Fruit fly (Drosophila melanogaster) whole organism, embryonic: ENCODE results near the gene CG10226.

ENCODE experiments used
- Adf1 ChIP-seq: fragments of 200-800 bp; sonication (Bioruptor generic); IDR thresholded peaks from 2 replicates; pipeline ENCODE4 v1.3.6; 2022; ENCODE audit warnings: missing biosample characterization, missing genetic modification characterization
- Asciz ChIP-seq: fragments of 200-800 bp; sonication (Bioruptor generic); optimal IDR thresholded peaks from 2 replicates; lab custom pipeline; 2017; ENCODE audit warnings: missing biosample characterization, mild to moderate bottlenecking, missing genetic modification characterization, missing genetic modification reagents
- B-H2 ChIP-seq: fragments of 200-800 bp; sonication (Bioruptor generic); optimal IDR thresholded peaks from 2 replicates; lab custom pipeline; 2018; ENCODE audit warnings: missing biosample characterization, mild to moderate bottlenecking, missing genetic modification characterization
- CG1233 ChIP-seq: fragments of 200-800 bp; sonication (Bioruptor generic); optimal IDR thresholded peaks from 4 replicates; lab custom pipeline; 2018; ENCODE audit warnings: missing biosample characterization, mild to moderate bottlenecking, missing genetic modification characterization
- CG13424 ChIP-seq: fragments of 200-800 bp; sonication (Bioruptor generic); optimal IDR thresholded peaks from 2 replicates; lab custom pipeline; 2019; ENCODE audit warnings: missing biosample characterization, mild to moderate bottlenecking, missing genetic modification characterization, moderate library complexity
- CG14667 ChIP-seq: fragments of 200-800 bp; sonication (Bioruptor generic); IDR thresholded peaks from 2 replicates; pipeline ENCODE4 v1.3.6; 2022; ENCODE audit warnings: missing biosample characterization, missing genetic modification characterization
- CG15514 ChIP-seq: fragments of 200-800 bp; sonication (Bioruptor generic); optimal IDR thresholded peaks from 3 replicates; lab custom pipeline; 2017; ENCODE audit warnings: missing biosample characterization, missing genetic modification characterization, mild to moderate bottlenecking, moderate library complexity, missing genetic modification reagents
- CG16813 ChIP-seq: fragments of 200-800 bp; sonication (Bioruptor generic); IDR thresholded peaks from 3 replicates; pipeline ENCODE4 v1.3.6; 2022; ENCODE audit warnings: missing biosample characterization, missing genetic modification characterization; ENCODE audit not compliant: partially characterized antibody
- CG17612 ChIP-seq: fragments of 200-800 bp; sonication (Bioruptor generic); IDR thresholded peaks from 2 replicates; pipeline ENCODE4 v1.3.6; 2022; ENCODE audit warnings: missing biosample characterization, missing genetic modification characterization
- CG1832 ChIP-seq: fragments of 200-800 bp; sonication (Bioruptor generic); optimal IDR thresholded peaks from 2 replicates; lab custom pipeline; 2017; ENCODE audit warnings: missing biosample characterization, mild to moderate bottlenecking, missing genetic modification characterization, inconsistent platforms
- CG2116 ChIP-seq: fragments of 200-800 bp; sonication (Bioruptor generic); optimal IDR thresholded peaks from 3 replicates; lab custom pipeline; 2018; ENCODE audit warnings: missing biosample characterization, mild to moderate bottlenecking, missing genetic modification characterization
- CG2202 ChIP-seq: fragments of 200-800 bp; sonication (Bioruptor generic); optimal IDR thresholded peaks from 2 replicates; lab custom pipeline; 2018; ENCODE audit warnings: missing biosample characterization, mild to moderate bottlenecking, missing genetic modification characterization
- CG30020 ChIP-seq: fragments of 200-800 bp; optimal IDR thresholded peaks from 2 replicates; lab custom pipeline; 2019; ENCODE audit warnings: missing biosample characterization, mild to moderate bottlenecking, missing genetic modification characterization, moderate library complexity
- CG31388 ChIP-seq: fragments of 200-800 bp; sonication (Bioruptor generic); optimal IDR thresholded peaks from 2 replicates; lab custom pipeline; 2016; ENCODE audit warnings: missing biosample characterization, missing genetic modification characterization
- CG32772 ChIP-seq: fragments of 200-800 bp; sonication (Bioruptor generic); IDR thresholded peaks from 2 replicates; pipeline ENCODE4 v1.3.6; 2022; ENCODE audit warnings: missing biosample characterization, missing genetic modification characterization
- CG4360 ChIP-seq: fragments of 200-800 bp; sonication (Bioruptor generic); IDR thresholded peaks from 2 replicates; pipeline ENCODE4 v1.3.6; 2022; ENCODE audit warnings: missing biosample characterization, missing genetic modification characterization
- CG4617 ChIP-seq: fragments of 200-800 bp; sonication (Bioruptor generic); optimal IDR thresholded peaks from 3 replicates; lab custom pipeline; 2016; ENCODE audit warnings: missing biosample characterization, missing genetic modification characterization, borderline replicate concordance
- CG5180 ChIP-seq: fragments of 200-800 bp; sonication (Bioruptor generic); optimal IDR thresholded peaks from 3 replicates; lab custom pipeline; 2017; ENCODE audit warnings: missing biosample characterization, missing genetic modification characterization, mild to moderate bottlenecking, moderate library complexity, missing genetic modification reagents
- CG6683 ChIP-seq: fragments of 200-800 bp; sonication (Bioruptor generic); optimal IDR thresholded peaks from 2 replicates; lab custom pipeline; 2017; ENCODE audit warnings: missing biosample characterization, mild to moderate bottlenecking, missing genetic modification characterization, missing genetic modification reagents
- CG7357 ChIP-seq: fragments of 200-800 bp; sonication (Bioruptor generic); IDR thresholded peaks from 3 replicates; pipeline ENCODE4 v1.3.6; 2022; ENCODE audit warnings: missing biosample characterization, missing genetic modification characterization
- CG7839 ChIP-seq: fragments of 200-800 bp; sonication (Bioruptor generic); optimal IDR thresholded peaks from 3 replicates; lab custom pipeline; 2018; ENCODE audit warnings: missing biosample characterization, mild to moderate bottlenecking, missing genetic modification characterization, moderate library complexity
- CG7987 ChIP-seq: fragments of 200-800 bp; sonication (Bioruptor generic); optimal IDR thresholded peaks from 2 replicates; lab custom pipeline; 2018; ENCODE audit warnings: missing biosample characterization, mild to moderate bottlenecking, missing genetic modification characterization, moderate library complexity
- CG8478 ChIP-seq: fragments of >200 bp; optimal IDR thresholded peaks from 2 replicates; lab custom pipeline; 2018
- CG9876 ChIP-seq: fragments of 200-800 bp; sonication (Bioruptor generic); optimal IDR thresholded peaks from 2 replicates; lab custom pipeline; 2016; ENCODE audit warnings: missing biosample characterization, missing genetic modification characterization
- CkIIα-i1 ChIP-seq: fragments of 200-800 bp; sonication (Bioruptor generic); IDR thresholded peaks from 2 replicates; pipeline ENCODE4 v1.3.6; 2022; ENCODE audit warnings: missing biosample characterization, missing genetic modification characterization
- Dll ChIP-seq: fragments of 200-800 bp; sonication (Bioruptor generic); IDR thresholded peaks from 4 replicates; pipeline ENCODE4 v1.3.6; 2022; ENCODE audit warnings: missing biosample characterization, missing genetic modification characterization; ENCODE audit not compliant: partially characterized antibody
- Drgx ChIP-seq: fragments of 200-800 bp; sonication (Bioruptor generic); IDR thresholded peaks from 2 replicates; pipeline ENCODE4 v1.3.6; 2022; ENCODE audit warnings: missing biosample characterization, missing genetic modification characterization
- Elba2 ChIP-seq: fragments of 200-800 bp; sonication (Bioruptor generic); optimal IDR thresholded peaks from 3 replicates; lab custom pipeline; 2016; ENCODE audit warnings: missing biosample characterization, missing genetic modification characterization
- GATAe ChIP-seq: fragments of 200-800 bp; sonication (Bioruptor generic); conservative IDR thresholded peaks from 2 replicates; pipeline ENCODE4 v1.3.6; 2022; ENCODE audit warnings: missing biosample characterization, missing genetic modification characterization
- Hand ChIP-seq: fragments of 200-800 bp; sonication (Bioruptor generic); optimal IDR thresholded peaks from 2 replicates; lab custom pipeline; 2017; ENCODE audit warnings: mild to moderate bottlenecking, missing biosample characterization, missing genetic modification reagents, missing genetic modification characterization
- HmgZ ChIP-seq: fragments of 200-800 bp; sonication (Bioruptor generic); optimal IDR thresholded peaks from 2 replicates; lab custom pipeline; 2018; ENCODE audit warnings: missing biosample characterization, mild to moderate bottlenecking, missing genetic modification characterization
- Hr3 ChIP-seq: fragments of 200-800 bp; sonication (Bioruptor generic); optimal IDR thresholded peaks from 3 replicates; lab custom pipeline; 2016; ENCODE audit warnings: missing biosample characterization, missing genetic modification characterization
- Hr51 ChIP-seq, 2 experiments: fragments of 200-800 bp; sonication (Bioruptor generic); optimal IDR thresholded peaks; 2 replicates in 1 of 2; 3 replicates in 1 of 2; lab custom pipeline; 2016 to 2018; ENCODE audit warnings: missing biosample characterization in 2 of 2, missing genetic modification characterization in 2 of 2, mild to moderate bottlenecking in 1 of 2, moderate library complexity in 1 of 2
- Hsf ChIP-seq: fragments of 200-800 bp; sonication (Bioruptor generic); optimal IDR thresholded peaks from 3 replicates; lab custom pipeline; 2016; ENCODE audit warnings: missing biosample characterization, missing genetic modification characterization
- Myb ChIP-seq: fragments of 200-800 bp; sonication (Bioruptor generic); optimal IDR thresholded peaks from 2 replicates; lab custom pipeline; 2016; ENCODE audit warnings: missing biosample characterization, missing genetic modification characterization
- Optix ChIP-seq: fragments of 200-800 bp; sonication (Bioruptor generic); IDR thresholded peaks from 3 replicates; pipeline ENCODE4 v1.3.6; 2022; ENCODE audit warnings: missing biosample characterization, missing genetic modification characterization
- Vsx1 ChIP-seq: fragments of 200-800 bp; sonication (Bioruptor generic); optimal IDR thresholded peaks from 2 replicates; lab custom pipeline; 2017; ENCODE audit warnings: missing biosample characterization, mild to moderate bottlenecking, missing genetic modification characterization, missing genetic modification reagents
- amos ChIP-seq: fragments of 200-800 bp; sonication (Bioruptor generic); IDR thresholded peaks from 2 replicates; pipeline ENCODE4 v1.3.6; 2022; ENCODE audit warnings: missing biosample characterization, missing genetic modification characterization; ENCODE audit not compliant: partially characterized antibody
- br ChIP-seq: fragments of >200 bp; optimal IDR thresholded peaks from 2 replicates; lab custom pipeline; 2017
- corto ChIP-seq: fragments of 200-800 bp; sonication (Bioruptor generic); optimal IDR thresholded peaks from 2 replicates; lab custom pipeline; 2016; ENCODE audit warnings: missing biosample characterization, mild to moderate bottlenecking, missing genetic modification characterization, moderate library complexity
- dpn ChIP-seq, 2 experiments: fragments of 200-800 bp; sonication (Bioruptor generic); optimal IDR thresholded peaks; 3 replicates each; lab custom pipeline; 2016; ENCODE audit warnings: missing biosample characterization in 2 of 2, missing genetic modification characterization in 2 of 2
- h ChIP-seq: fragments of >200 bp; optimal IDR thresholded peaks from 2 replicates; lab custom pipeline; 2017
- her ChIP-seq: fragments of 200-800 bp; sonication (Bioruptor generic); optimal IDR thresholded peaks from 2 replicates; lab custom pipeline; 2016; ENCODE audit warnings: missing biosample characterization, missing genetic modification characterization
- jigr1 ChIP-seq: fragments of 200-800 bp; sonication (Bioruptor generic); IDR thresholded peaks from 3 replicates; pipeline ENCODE4 v1.3.6; 2022; ENCODE audit warnings: missing biosample characterization, missing genetic modification characterization
- lola ChIP-seq, 3 experiments: fragments of >200 bp in 2 of 3; fragments of 200-800 bp in 1 of 3; sonication (Bioruptor generic) in 1 of 3; optimal IDR thresholded peaks; 2 replicates each; lab custom pipeline; 2017 to 2019; ENCODE audit warnings: missing biosample characterization in 3 of 3, missing genetic modification characterization in 3 of 3, mild to moderate bottlenecking in 1 of 3, moderate library complexity in 1 of 3
- phol ChIP-seq: fragments of 200-800 bp; sonication (Bioruptor generic); optimal IDR thresholded peaks from 3 replicates; lab custom pipeline; 2018; ENCODE audit warnings: missing biosample characterization, mild to moderate bottlenecking, missing genetic modification characterization, moderate library complexity
- pum ChIP-seq: fragments of 200-800 bp; sonication (Bioruptor generic); optimal IDR thresholded peaks from 2 replicates; lab custom pipeline; 2016; ENCODE audit warnings: missing biosample characterization, missing genetic modification characterization
- repo ChIP-seq: fragments of 200-800 bp; sonication (Bioruptor generic); optimal IDR thresholded peaks from 2 replicates; lab custom pipeline; 2016; ENCODE audit warnings: missing biosample characterization, missing genetic modification characterization
- shn ChIP-seq: fragments of 200-800 bp; sonication (Bioruptor generic); optimal IDR thresholded peaks from 3 replicates; lab custom pipeline; 2016; ENCODE audit warnings: missing biosample characterization, missing genetic modification characterization
- sim ChIP-seq: fragments of 200-800 bp; sonication (Bioruptor generic); IDR thresholded peaks from 2 replicates; pipeline ENCODE4 v1.3.6; 2022; ENCODE audit warnings: missing biosample characterization, missing genetic modification characterization
- vnd ChIP-seq: fragments of 200-800 bp; sonication (Bioruptor generic); IDR thresholded peaks from 3 replicates; pipeline ENCODE4 v1.3.6; 2022; ENCODE audit warnings: missing biosample characterization, missing genetic modification characterization; ENCODE audit not compliant: partially characterized antibody

CG10226 gene

DNA sequence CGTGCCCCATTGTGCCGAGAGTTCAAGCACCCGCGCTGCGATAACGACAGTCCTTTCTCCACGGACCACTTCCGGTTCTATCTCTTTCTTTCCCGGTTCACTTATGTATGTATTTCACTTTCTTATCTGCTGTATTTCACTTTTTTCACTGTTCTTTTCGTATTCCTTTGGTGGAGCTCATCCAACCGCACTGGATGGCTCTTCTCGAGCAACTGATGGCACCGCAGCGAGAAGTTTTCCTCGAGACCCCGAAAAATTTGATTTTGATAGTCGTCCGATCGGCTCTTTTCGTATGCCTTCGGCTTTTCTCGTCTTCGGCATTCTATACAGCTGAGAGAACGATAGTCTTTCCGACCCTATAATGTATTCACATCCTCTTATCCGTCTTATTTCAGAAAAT lies 22.1 kb downstream of the CG10226 start, which contains the start of gene LanA (continued):
- no peak for TF ChIP-seq Drgx
- TF ChIP-seq CG14667 (GFP tag; lab: Robert Waterston, UW), result no peak
- TF ChIP-seq corto (GFP tag; lab: Kevin White, UChicago), result no peak
- TF ChIP-seq amos (GFP tag; lab: Robert Waterston, UW), result peak; percentile 23; the same call in 1 of the 2 replicates
- no peak for TF ChIP-seq phol (tag; lab: Kevin White, UChicago)
- TF ChIP-seq dpn (GFP tag; optimal IDR thresholded peaks at IDR 0.05; lab: Kevin White, UChicago), result no peak
- no peak for TF ChIP-seq GATAe (GFP tag; lab: Robert Waterston, UW)
- no peak for TF ChIP-seq HmgZ (tag; lab: Kevin White, UChicago)
- TF ChIP-seq Hr51 (GFP tag; optimal IDR thresholded peaks at IDR 0.05; lab: Kevin White, UChicago), result no peak
- no peak for TF ChIP-seq br (lab: Kevin White, UChicago)
- TF ChIP-seq h (lab: Kevin White, UChicago), result no peak
- no peak for TF ChIP-seq Hr3
- TF ChIP-seq Dll, result no peak
- TF ChIP-seq CG2116, result no peak
- TF ChIP-seq Elba2 (GFP tag; lab: Kevin White, UChicago), result no peak
- TF ChIP-seq vnd, result no peak
- TF ChIP-seq CkIIα-i1 (GFP tag; lab: Robert Waterston, UW), result no peak
- TF ChIP-seq CG7839 (tag; lab: Kevin White, UChicago), result no peak
- no peak for TF ChIP-seq sim (GFP tag; lab: Robert Waterston, UW)
- no peak for TF ChIP-seq Hsf
- no peak for TF ChIP-seq pum (GFP tag; lab: Kevin White, UChicago)
- 0 out of 2 replicates have a peak, but pooled peaks have one; percentile 12 for TF ChIP-seq CG32772 (GFP tag; lab: Robert Waterston, UW)
- no peak for TF ChIP-seq CG4617 (GFP tag; lab: Kevin White, UChicago)
- no peak for TF ChIP-seq repo (GFP tag; lab: Kevin White, UChicago)
- no peak for TF ChIP-seq CG13424
- TF ChIP-seq B-H2, result no peak
- TF ChIP-seq Vsx1 (GFP tag; lab: Kevin White, UChicago), result no peak
- no peak for TF ChIP-seq CG31388 (GFP tag; lab: Kevin White, UChicago)
- TF ChIP-seq Myb (GFP tag; lab: Kevin White, UChicago), result no peak
- peak; percentile 15 for TF ChIP-seq CG1832 (GFP tag; lab: Kevin White, UChicago)
- TF ChIP-seq CG7987 (GFP tag; lab: Kevin White, UChicago), result no peak
- TF ChIP-seq jigr1, result no peak
- TF ChIP-seq CG30020, result no peak
- no peak for TF ChIP-seq Asciz (GFP tag; lab: Kevin White, UChicago)
- no peak for TF ChIP-seq CG15514 (GFP tag; lab: Kevin White, UChicago)
- TF ChIP-seq lola (GFP tag; optimal IDR thresholded peaks at IDR 0.05; lab: Kevin White, UChicago), result no peak
- no peak for TF ChIP-seq CG7357
- no peak for TF ChIP-seq Optix (GFP tag; lab: Robert Waterston, UW)
- no peak for TF ChIP-seq CG6683 (GFP tag; lab: Kevin White, UChicago)
- TF ChIP-seq CG16813 (GFP tag; lab: Robert Waterston, UW), result 0 out of 3 replicates have a peak, but pooled peaks have one; percentile 11
- TF ChIP-seq shn, result no peak
- TF ChIP-seq CG2202, result no peak
- TF ChIP-seq Hand (GFP tag; lab: Kevin White, UChicago), result no peak
- no peak for TF ChIP-seq CG9876 (GFP tag; lab: Kevin White, UChicago)
- no peak for TF ChIP-seq CG8478 (lab: Kevin White, UChicago)
- peak; percentile 15; the same call in 1 of the 2 replicates for TF ChIP-seq CG4360 (GFP tag; lab: Robert Waterston, UW)
- TF ChIP-seq CG1233 (GFP tag; lab: Kevin White, UChicago), result no peak
- TF ChIP-seq CG17612 (GFP tag; lab: Robert Waterston, UW), result no peak
- peak; percentile 45 for TF ChIP-seq her (GFP tag; lab: Kevin White, UChicago)
- no peak for TF ChIP-seq CG5180
- no peak; the same call in 1 of the 2 replicates for TF ChIP-seq Adf1 (GFP tag; lab: Robert Waterston, UW)
